Worm (Caenorhabditis elegans): ENCODE measurements around the gene F31B12.4.

DNA sequence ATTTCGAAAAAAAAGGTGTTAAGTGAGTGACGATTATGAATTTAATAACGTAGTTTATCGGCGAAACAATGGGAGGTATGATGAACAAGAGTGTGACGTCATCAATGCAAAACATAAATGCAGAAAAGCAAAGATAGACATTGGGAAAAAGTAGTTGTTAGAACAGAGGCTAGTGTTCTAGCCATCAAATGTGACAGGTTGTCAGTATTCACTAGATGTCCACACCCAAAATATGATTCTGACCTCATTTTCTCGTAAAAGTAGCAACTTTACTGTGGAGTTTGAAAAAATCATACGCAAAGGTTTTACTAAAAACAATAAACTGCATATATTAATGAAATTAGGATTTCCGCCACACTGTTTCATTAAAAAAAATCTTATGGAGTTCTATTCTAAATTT lies 46.7 kb downstream of the F31B12.4 start:
- no peak for TF ChIP-seq ceh-82 (tag; optimal IDR thresholded peaks at IDR 0.05)
- TF ChIP-seq ztf-4 (tag; optimal IDR thresholded peaks at IDR 0.05) = no peak
- TF ChIP-seq nhr-19 (GFP tag; conservative IDR thresholded peaks at IDR 0.05) = no peak
- TF ChIP-seq nhr-77 (tag; optimal IDR thresholded peaks at IDR 0.05) = no peak
- no peak for TF ChIP-seq nhr-84 (tag; optimal IDR thresholded peaks at IDR 0.05)
- TF ChIP-seq zag-1 (tag; optimal IDR thresholded peaks at IDR 0.05) = no peak
- TF ChIP-seq blmp-1 (tag; optimal IDR thresholded peaks at IDR 0.05) = no peak
- TF ChIP-seq ets-5 (GFP tag; IDR thresholded peaks at IDR 0.05) = no peak
- TF ChIP-seq lin-39 (tag; optimal IDR thresholded peaks at IDR 0.05) = no peak
- TF ChIP-seq elt-3 (tag; optimal IDR thresholded peaks at IDR 0.05) = no peak
- no peak for TF ChIP-seq grh-1 (GFP tag; IDR thresholded peaks at IDR 0.05)
- TF ChIP-seq unc-62 (GFP tag; optimal IDR thresholded peaks at IDR 0.05) = no peak
- no peak for TF ChIP-seq egl-13 (tag; optimal IDR thresholded peaks at IDR 0.05)
- TF ChIP-seq ama-1 (optimal IDR thresholded peaks at IDR 0.05) = no peak

Measured in whole organism, L1 larva.